2 worm cellular contexts compared by ENCODE assay signal in the genomic region with DNA sequence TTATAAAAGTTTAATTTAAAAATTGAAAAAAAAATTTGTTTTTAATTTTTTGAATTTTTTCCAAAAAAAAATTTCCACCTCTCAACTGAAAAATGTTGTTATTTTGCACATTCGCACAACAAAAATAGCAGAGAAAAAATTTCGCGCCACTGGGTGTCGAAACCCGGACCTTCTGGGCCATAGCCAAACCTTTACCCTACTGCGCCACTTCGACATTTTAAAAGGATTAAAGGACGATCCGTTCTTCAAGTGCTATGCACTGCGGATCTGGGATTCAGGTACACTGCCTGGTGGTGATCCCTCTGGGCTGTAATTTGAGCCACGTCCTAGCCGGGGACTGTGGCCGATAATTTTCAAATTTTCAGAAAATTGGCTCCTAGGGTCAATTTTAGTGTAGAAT.
TF ChIP-seq lines count a peak whose summit lies in the region.
"Not testable (repeated sequence)": the region's sequence is repeated elsewhere in the genome, so short reads cannot be mapped to it uniquely, and the experiment has no call there.

No protein-coding gene starts in this region.

TF ChIP-seq in whole organism, L4 larva, 104 proteins besides CTCF, POLR2A, EP300 and RAD21:
- TF ChIP-seq madf-5 (GFP tag; IDR thresholded peaks at IDR 0.05; lab: Robert Waterston, UW), result peak in 1 of 2 experiments; percentile 43; a peak in 1 of 4 replicates
- peak; percentile 32; the same call in 1 of the 2 replicates for TF ChIP-seq snpc-1.2 (GFP tag; IDR thresholded peaks at IDR 0.05; lab: Robert Waterston, UW)
- TF ChIP-seq lim-7 (GFP tag; IDR thresholded peaks at IDR 0.05; lab: Robert Waterston, UW), result peak; percentile 75
- 0 out of 2 replicates have a peak, but pooled peaks have one; percentile 26 for TF ChIP-seq nhr-41 (GFP tag; IDR thresholded peaks at IDR 0.05; lab: Robert Waterston, UW)
- 0 out of 2 replicates have a peak, but pooled peaks have one; percentile 15 for TF ChIP-seq pha-4 (GFP tag; IDR thresholded peaks at IDR 0.05; lab: Robert Waterston, UW)
- not testable (repeated sequence) for TF ChIP-seq pha-4 (tag; optimal IDR thresholded peaks at IDR 0.05; lab: Kevin White, UChicago)
- TF ChIP-seq lin-38 (GFP tag; IDR thresholded peaks at IDR 0.05; lab: Robert Waterston, UW), result peak; percentile 31; the same call in 1 of the 2 replicates
- TF ChIP-seq egl-43 (GFP tag; IDR thresholded peaks at IDR 0.05; lab: Robert Waterston, UW), result 0 out of 2 replicates have a peak, but pooled peaks have one; percentile 30
- TF ChIP-seq vab-7 (GFP tag; IDR thresholded peaks at IDR 0.05; lab: Robert Waterston, UW), result peak; percentile 62
TF ChIP-seq in whole organism, L4 larva: peak in this region for 8; not testable (repeated sequence) for 96.

TF ChIP-seq in whole organism, young adult, 124 proteins besides CTCF, POLR2A, EP300 and RAD21:
- TF ChIP-seq hlh-12 (tag; optimal IDR thresholded peaks at IDR 0.05; lab: Kevin White, UChicago) (peak; percentile 59), athp-1 (tag; optimal IDR thresholded peaks at IDR 0.05; lab: Kevin White, UChicago) (peak; percentile 29), madf-3 (GFP tag; IDR thresholded peaks at IDR 0.05; lab: Robert Waterston, UW) (0 out of 2 replicates have a peak, but pooled peaks have one; percentile 44), die-1 (tag; optimal IDR thresholded peaks at IDR 0.05; lab: Kevin White, UChicago) (peak; percentile 76), pbrm-1 (GFP tag; IDR thresholded peaks at IDR 0.05; lab: Robert Waterston, UW) (peak; percentile 40; the same call in 1 of the 2 replicates), D2030.7 (GFP tag; IDR thresholded peaks at IDR 0.05; lab: Robert Waterston, UW) (0 out of 2 replicates have a peak, but pooled peaks have one; percentile 21), rec-8 (tag; optimal IDR thresholded peaks at IDR 0.05; lab: Kevin White, UChicago) (peak in 1 of 2 experiments; percentile 11), madf-6 (GFP tag; IDR thresholded peaks at IDR 0.05; lab: Robert Waterston, UW) (peak; percentile 38; the same call in 1 of the 2 replicates), nhr-90 (tag; optimal IDR thresholded peaks at IDR 0.05; lab: Kevin White, UChicago) (peak; percentile 22), tbp1 (GFP tag; optimal IDR thresholded peaks at IDR 0.05; lab: Kevin White, UChicago) (peak; percentile 84), B0261.1 (tag; optimal IDR thresholded peaks at IDR 0.05; lab: Kevin White, UChicago) (peak; percentile 65), ztf-18 (tag; optimal IDR thresholded peaks at IDR 0.05; lab: Kevin White, UChicago) (peak; percentile 35), ztf-25 (GFP tag; IDR thresholded peaks at IDR 0.05; lab: Robert Waterston, UW) (peak; percentile 43; the same call in 1 of the 2 replicates), him-1 (tag; optimal IDR thresholded peaks at IDR 0.05; lab: Kevin White, UChicago) (peak; percentile 6), hmg-1.2 (GFP tag; IDR thresholded peaks at IDR 0.05; lab: Robert Waterston, UW) (peak; percentile 36), Y53F4B.3 (GFP tag; IDR thresholded peaks at IDR 0.05; lab: Robert Waterston, UW) (0 out of 2 replicates have a peak, but pooled peaks have one; percentile 30), attf-6 (GFP tag; IDR thresholded peaks at IDR 0.05; lab: Robert Waterston, UW) (peak; percentile 86), lin-26 (GFP tag; IDR thresholded peaks at IDR 0.05; lab: Robert Waterston, UW) (peak; percentile 88), rpc-1 (optimal IDR thresholded peaks at IDR 0.05; lab: Kevin White, UChicago) (peak; percentile 52), rpc-1 (tag; optimal IDR thresholded peaks at IDR 0.05; lab: Kevin White, UChicago) (peak; percentile 84), lsl-1 (GFP tag; optimal IDR thresholded peaks at IDR 0.05; lab: Kevin White, UChicago) (peak; percentile 19)
